Fruit fly (Drosophila melanogaster) whole organism, embryonic: ENCODE measurements around the gene tj.

Experiments used
- CG12155 ChIP-seq: fragments of 200-800 bp; sonication (Bioruptor generic); optimal IDR thresholded peaks from 3 replicates; lab custom pipeline; 2016; ENCODE audit warnings: missing biosample characterization, missing genetic modification characterization
- CG13287 ChIP-seq: fragments of 200-800 bp; sonication (Bioruptor generic); IDR thresholded peaks from 2 replicates; pipeline ENCODE4 v1.3.6; 2022; ENCODE audit warnings: missing biosample characterization, missing genetic modification characterization; ENCODE audit not compliant: partially characterized antibody
- CG14710 ChIP-seq: fragments of 200-800 bp; sonication (Bioruptor generic); optimal IDR thresholded peaks from 3 replicates; lab custom pipeline; 2019; ENCODE audit warnings: missing biosample characterization, mild to moderate bottlenecking, missing genetic modification characterization, moderate library complexity
- CG14860 ChIP-seq: fragments of 200-800 bp; sonication (Bioruptor generic); IDR thresholded peaks from 3 replicates; pipeline ENCODE4 v1.3.6; 2022; ENCODE audit warnings: missing biosample characterization, missing genetic modification characterization; ENCODE audit not compliant: partially characterized antibody
- CG16813 ChIP-seq: fragments of 200-800 bp; sonication (Bioruptor generic); IDR thresholded peaks from 3 replicates; pipeline ENCODE4 v1.3.6; 2022; ENCODE audit warnings: missing biosample characterization, missing genetic modification characterization; ENCODE audit not compliant: partially characterized antibody
- CG17829 ChIP-seq: fragments of 200-800 bp; optimal IDR thresholded peaks from 2 replicates; lab custom pipeline; 2019; ENCODE audit warnings: missing biosample characterization, mild to moderate bottlenecking, missing genetic modification characterization, moderate library complexity
- CG31365 ChIP-seq: fragments of 200-800 bp; sonication (Bioruptor generic); optimal IDR thresholded peaks from 2 replicates; lab custom pipeline; 2018; ENCODE audit warnings: missing biosample characterization, mild to moderate bottlenecking, missing genetic modification characterization
- CG4617 ChIP-seq: fragments of 200-800 bp; sonication (Bioruptor generic); optimal IDR thresholded peaks from 3 replicates; lab custom pipeline; 2016; ENCODE audit warnings: missing biosample characterization, missing genetic modification characterization, borderline replicate concordance
- CG6791 ChIP-seq: fragments of 200-800 bp; sonication (Bioruptor generic); IDR thresholded peaks from 3 replicates; pipeline ENCODE4 v1.3.6; 2022; ENCODE audit warnings: missing biosample characterization, missing genetic modification characterization; ENCODE audit not compliant: partially characterized antibody
- CG9727 ChIP-seq: fragments of 200-800 bp; sonication (Bioruptor generic); optimal IDR thresholded peaks from 3 replicates; lab custom pipeline; 2017; ENCODE audit warnings: missing biosample characterization, mild to moderate bottlenecking, missing genetic modification characterization
- CG9797 ChIP-seq: fragments of 200-800 bp; sonication (Bioruptor generic); optimal IDR thresholded peaks from 3 replicates; lab custom pipeline; 2018; ENCODE audit warnings: missing biosample characterization, mild to moderate bottlenecking, missing genetic modification characterization
- CG9932 ChIP-seq: fragments of 200-800 bp; sonication (Bioruptor generic); IDR thresholded peaks from 2 replicates; pipeline ENCODE4 v1.3.6; 2022; ENCODE audit warnings: missing biosample characterization, missing genetic modification characterization
- Dad ChIP-seq: fragments of 200-800 bp; sonication (Bioruptor generic); optimal IDR thresholded peaks from 3 replicates; lab custom pipeline; 2016; ENCODE audit warnings: missing biosample characterization, missing genetic modification characterization
- Dbx ChIP-seq: fragments of 200-800 bp; sonication (Bioruptor generic); IDR thresholded peaks from 3 replicates; pipeline ENCODE4 v1.3.6; 2022; ENCODE audit warnings: missing biosample characterization, missing genetic modification characterization
- Dp ChIP-seq: fragments of 200-800 bp; sonication (Bioruptor generic); optimal IDR thresholded peaks from 2 replicates; lab custom pipeline; 2018; ENCODE audit warnings: missing biosample characterization, mild to moderate bottlenecking, missing genetic modification characterization, moderate library complexity
- Dref ChIP-seq: fragments of 200-800 bp; sonication (Bioruptor generic); IDR thresholded peaks from 2 replicates; pipeline ENCODE4 v1.3.6; 2022; ENCODE audit warnings: missing biosample characterization, missing genetic modification characterization
- Ets65A ChIP-seq: fragments of 200-800 bp; sonication (Bioruptor generic); peaks from one replicate; lab custom pipeline; 2016; ENCODE audit warnings: missing biosample characterization, missing genetic modification characterization
- Ets97D ChIP-seq: fragments of 200-800 bp; sonication (Bioruptor generic); optimal IDR thresholded peaks from 3 replicates; lab custom pipeline; 2016; ENCODE audit warnings: missing biosample characterization, missing genetic modification characterization
- Mes4 ChIP-seq: fragments of 200-800 bp; sonication (Bioruptor generic); optimal IDR thresholded peaks from 2 replicates; lab custom pipeline; 2016; ENCODE audit warnings: missing biosample characterization, missing genetic modification characterization
- Neu2 ChIP-seq: fragments of 200-800 bp; sonication (Bioruptor generic); optimal IDR thresholded peaks from 3 replicates; lab custom pipeline; 2016; ENCODE audit warnings: missing biosample characterization, missing genetic modification characterization, borderline replicate concordance
- Nf-YB ChIP-seq: fragments of 200-800 bp; sonication (Bioruptor generic); optimal IDR thresholded peaks from 3 replicates; lab custom pipeline; 2019; ENCODE audit warnings: missing biosample characterization, mild to moderate bottlenecking, missing genetic modification characterization, moderate library complexity
- Nf-YC ChIP-seq: fragments of 200-800 bp; optimal IDR thresholded peaks from 3 replicates; lab custom pipeline; 2019; ENCODE audit warnings: missing biosample characterization, mild to moderate bottlenecking, missing genetic modification characterization, moderate library complexity
- Opbp ChIP-seq: fragments of 200-800 bp; sonication (Bioruptor generic); IDR thresholded peaks from 3 replicates; pipeline ENCODE4 v1.3.6; 2022; ENCODE audit warnings: missing biosample characterization, missing genetic modification characterization; ENCODE audit not compliant: partially characterized antibody
- Optix ChIP-seq: fragments of 200-800 bp; sonication (Bioruptor generic); IDR thresholded peaks from 3 replicates; pipeline ENCODE4 v1.3.6; 2022; ENCODE audit warnings: missing biosample characterization, missing genetic modification characterization
- Sry-β ChIP-seq: fragments of 200-800 bp; sonication (Bioruptor generic); optimal IDR thresholded peaks from 2 replicates; lab custom pipeline; 2018; ENCODE audit warnings: missing biosample characterization, mild to moderate bottlenecking, missing genetic modification characterization, moderate library complexity
- amos ChIP-seq: fragments of 200-800 bp; sonication (Bioruptor generic); IDR thresholded peaks from 2 replicates; pipeline ENCODE4 v1.3.6; 2022; ENCODE audit warnings: missing biosample characterization, missing genetic modification characterization; ENCODE audit not compliant: partially characterized antibody
- bab2 ChIP-seq: fragments of 200-800 bp; sonication (Bioruptor generic); optimal IDR thresholded peaks from 2 replicates; lab custom pipeline; 2016; ENCODE audit warnings: missing biosample characterization, missing genetic modification characterization
- bbx ChIP-seq: fragments of 200-800 bp; sonication (Bioruptor generic); IDR thresholded peaks from 2 replicates; pipeline ENCODE4 v1.3.6; 2022; ENCODE audit warnings: missing biosample characterization, missing genetic modification characterization; ENCODE audit not compliant: partially characterized antibody
- dysf ChIP-seq: fragments of 200-800 bp; sonication (Bioruptor generic); IDR thresholded peaks from 3 replicates; pipeline ENCODE4 v1.3.6; 2022; ENCODE audit warnings: missing biosample characterization, missing genetic modification characterization
- eve ChIP-seq, 2 experiments: fragments of >200 bp; optimal IDR thresholded peaks; 2 replicates each; lab custom pipeline; 2017; ENCODE audit warnings: missing biosample characterization in 2 of 2, missing genetic modification characterization in 2 of 2
- fd64A ChIP-seq: fragments of 200-800 bp; sonication (Bioruptor generic); optimal IDR thresholded peaks from 3 replicates; lab custom pipeline; 2018; ENCODE audit warnings: missing biosample characterization, mild to moderate bottlenecking, missing genetic modification characterization
- fu2 ChIP-seq: fragments of 200-800 bp; sonication (Bioruptor generic); optimal IDR thresholded peaks from 2 replicates; lab custom pipeline; 2016; ENCODE audit warnings: missing biosample characterization, missing genetic modification characterization
- grau ChIP-seq: fragments of 200-800 bp; optimal IDR thresholded peaks from 3 replicates; lab custom pipeline; 2019; ENCODE audit warnings: missing biosample characterization, mild to moderate bottlenecking, missing genetic modification characterization, moderate library complexity
- grn ChIP-seq: fragments of 200-800 bp; sonication (Bioruptor generic); optimal IDR thresholded peaks from 3 replicates; lab custom pipeline; 2017; ENCODE audit warnings: missing biosample characterization, missing genetic modification characterization
- inv ChIP-seq: fragments of 200-800 bp; sonication (Bioruptor generic); IDR thresholded peaks from 2 replicates; pipeline ENCODE4 v1.3.6; 2022; ENCODE audit warnings: missing biosample characterization, missing genetic modification characterization; ENCODE audit not compliant: partially characterized antibody
- lov ChIP-seq, 2 experiments: fragments of 200-800 bp in 1 of 2; fragments of >200 bp in 1 of 2; sonication (Bioruptor generic) in 1 of 2; IDR thresholded peaks in 1 of 2; optimal IDR thresholded peaks in 1 of 2; 2 replicates in 1 of 2; 3 replicates in 1 of 2; pipeline versions ENCODE4 v1.3.6 to Lab custom; 2017 to 2022; ENCODE audit warnings: missing biosample characterization in 1 of 2, missing genetic modification characterization in 1 of 2
- nerfin-1 ChIP-seq: fragments of 200-800 bp; sonication (Bioruptor generic); optimal IDR thresholded peaks from 3 replicates; lab custom pipeline; 2019; ENCODE audit warnings: missing biosample characterization, mild to moderate bottlenecking, missing genetic modification characterization, moderate library complexity
- nerfin-2 ChIP-seq: fragments of 200-800 bp; sonication (Bioruptor generic); IDR thresholded peaks from 2 replicates; pipeline ENCODE4 v1.3.6; 2022; ENCODE audit warnings: missing biosample characterization, missing genetic modification characterization; ENCODE audit not compliant: partially characterized antibody
- pho ChIP-seq: fragments of 200-800 bp; sonication (Bioruptor generic); optimal IDR thresholded peaks from 2 replicates; lab custom pipeline; 2016; ENCODE audit warnings: missing biosample characterization, missing genetic modification characterization
- phol ChIP-seq: fragments of 200-800 bp; sonication (Bioruptor generic); optimal IDR thresholded peaks from 3 replicates; lab custom pipeline; 2018; ENCODE audit warnings: missing biosample characterization, mild to moderate bottlenecking, missing genetic modification characterization, moderate library complexity
- repo ChIP-seq: fragments of 200-800 bp; sonication (Bioruptor generic); optimal IDR thresholded peaks from 2 replicates; lab custom pipeline; 2016; ENCODE audit warnings: missing biosample characterization, missing genetic modification characterization
- sob ChIP-seq: fragments of 200-800 bp; sonication (Bioruptor generic); IDR thresholded peaks from 2 replicates; pipeline ENCODE4 v1.3.6; 2022; ENCODE audit warnings: missing biosample characterization, missing genetic modification characterization
- tgo ChIP-seq: fragments of 200-800 bp; sonication (Bioruptor generic); IDR thresholded peaks from 3 replicates; pipeline ENCODE4 v1.3.6; 2022; ENCODE audit warnings: missing biosample characterization, missing genetic modification characterization
- toy ChIP-seq: fragments of 200-800 bp; sonication (Bioruptor generic); IDR thresholded peaks from 2 replicates; pipeline ENCODE4 v1.3.6; 2022; ENCODE audit warnings: missing biosample characterization, missing genetic modification characterization
- tup ChIP-seq: fragments of 200-800 bp; sonication (Bioruptor generic); optimal IDR thresholded peaks from 2 replicates; lab custom pipeline; 2016; ENCODE audit warnings: missing biosample characterization, mild to moderate bottlenecking, missing genetic modification characterization, moderate library complexity
- zen2 ChIP-seq: fragments of 200-800 bp; sonication (Bioruptor generic); IDR thresholded peaks from 3 replicates; pipeline ENCODE4 v1.3.6; 2022; ENCODE audit warnings: missing biosample characterization, missing genetic modification characterization; ENCODE audit not compliant: partially characterized antibody

The tj gene

dm6 chr2L:19426330-19426781 is 37.7 kb upstream of the tj start, which contains the start of gene Pax (continued):
- TF ChIP-seq Neu2 (GFP tag; lab: Kevin White, UChicago) (no peak), CG9727 (no peak), zen2 (GFP tag; lab: Robert Waterston, UW) (peak; percentile 94), Dad (no peak), CG9932 (GFP tag; lab: Robert Waterston, UW) (peak; percentile 5; the same call in 1 of the 2 replicates), tup (GFP tag; lab: Kevin White, UChicago) (no peak), repo (GFP tag; lab: Kevin White, UChicago) (no peak), toy (no peak)

- TF ChIP-seq Nf-YC (tag; lab: Kevin White, UChicago) = no peak
- 0 out of 3 replicates have a peak, but pooled peaks have one; percentile 19 for TF ChIP-seq dysf
- peak; percentile 93 for TF ChIP-seq grn
- TF ChIP-seq Optix (GFP tag; lab: Robert Waterston, UW) = 0 out of 3 replicates have a peak, but pooled peaks have one; percentile 16
- TF ChIP-seq, all 482 proteins: peak for 3
These were observed 34.3 kb upstream of the tj start for dm6 chr2L:19429731-19430130.

- peak; percentile 42 for TF ChIP-seq Ets65A (GFP tag; lab: Kevin White, UChicago)
- no peak for TF ChIP-seq Mes4 (GFP tag; lab: Kevin White, UChicago)
- peak; percentile 34 for TF ChIP-seq pho (GFP tag; lab: Kevin White, UChicago)
- TF ChIP-seq CG4617 (GFP tag; lab: Kevin White, UChicago) = peak; percentile 40
- peak; percentile 86 for TF ChIP-seq nerfin-2
- no peak for TF ChIP-seq CG12155
- peak; percentile 67 for TF ChIP-seq Dp (GFP tag; lab: Kevin White, UChicago)
- peak; percentile 98 for TF ChIP-seq CG16813
- TF ChIP-seq Dbx (GFP tag; lab: Robert Waterston, UW) = 0 out of 3 replicates have a peak, but pooled peaks have one; percentile 33
- peak; percentile 95 for TF ChIP-seq CG14860 (GFP tag; lab: Robert Waterston, UW)
- TF ChIP-seq tgo = peak; percentile 15; the same call in 1 of the 3 replicates
- TF ChIP-seq inv (GFP tag; lab: Robert Waterston, UW) = peak; percentile 96
- peak; percentile 93 for TF ChIP-seq Opbp (GFP tag; lab: Robert Waterston, UW)
- TF ChIP-seq amos (GFP tag; lab: Robert Waterston, UW) = peak; percentile 95
- peak; percentile 9 for TF ChIP-seq grau (tag; lab: Kevin White, UChicago)
- no peak for TF ChIP-seq fd64A
- no peak for TF ChIP-seq Nf-YB (GFP tag; lab: Kevin White, UChicago)
- TF ChIP-seq bab2 (GFP tag; lab: Kevin White, UChicago) = no peak
- peak; percentile 67 for TF ChIP-seq CG14710 (tag; lab: Kevin White, UChicago)
- no peak for TF ChIP-seq sob (GFP tag; lab: Robert Waterston, UW)
- no peak for TF ChIP-seq lov (optimal IDR thresholded peaks at IDR 0.05; lab: Kevin White, UChicago)
- no peak for TF ChIP-seq lov (GFP tag; IDR thresholded peaks at IDR 0.05; lab: Robert Waterston, UW)
- peak; percentile 58 for TF ChIP-seq nerfin-1 (tag; lab: Kevin White, UChicago)
- TF ChIP-seq CG6791 (GFP tag; lab: Robert Waterston, UW) = peak; percentile 94
- TF ChIP-seq CG17829 (tag; lab: Kevin White, UChicago) = peak; percentile 18
- TF ChIP-seq fu2 (GFP tag; lab: Kevin White, UChicago) = no peak
- peak; percentile 59 for TF ChIP-seq CG9797 (GFP tag; lab: Kevin White, UChicago)
- TF ChIP-seq Ets97D = peak; percentile 42
- peak; percentile 97 for TF ChIP-seq CG31365 (tag; lab: Kevin White, UChicago)
- TF ChIP-seq CG13287 = peak; percentile 97
- TF ChIP-seq phol (tag; lab: Kevin White, UChicago) = peak; percentile 54
- peak; percentile 42 for TF ChIP-seq Dref (GFP tag; lab: Robert Waterston, UW)
- TF ChIP-seq bbx (GFP tag; lab: Robert Waterston, UW) = peak; percentile 95
- no peak for TF ChIP-seq Sry-β (GFP tag; lab: Kevin White, UChicago)
- TF ChIP-seq eve (GFP tag; optimal IDR thresholded peaks at IDR 0.05; lab: Kevin White, UChicago) = no peak
These were observed 33.7 kb upstream of the tj start, which contains the start of gene RtcB for dm6 chr2L:19430343-19430742. TSS of gene RtcB (plus strand) at chr2L:19430643.
